Fruit fly (Drosophila melanogaster): Measurements from ENCODE around the gene CG10098.

Gene CG10098

dm6 chr3R:7123699-7124098 is 649 bp upstream of the CG10098 start:
- TF ChIP-seq mirr (GFP tag; optimal IDR thresholded peaks at IDR 0.05) (peak; percentile 80), CG11560 (tag; IDR thresholded peaks at IDR 0.05) (no peak), CG15601 (tag; optimal IDR thresholded peaks at IDR 0.05) (no peak), so (GFP tag; IDR thresholded peaks at IDR 0.05) (0 out of 3 replicates have a peak, but pooled peaks have one; percentile 3), CG10321 (GFP tag; IDR thresholded peaks at IDR 0.05) (peak; percentile 95), ewg (GFP tag; optimal IDR thresholded peaks at IDR 0.05) (peak; percentile 20), Aef1 (GFP tag; IDR thresholded peaks at IDR 0.05) (peak; percentile 77), HLHmδ (GFP tag; optimal IDR thresholded peaks at IDR 0.05) (peak; percentile 77), Stat92E (GFP tag; optimal IDR thresholded peaks at IDR 0.05) (no peak), chinmo (GFP tag; IDR thresholded peaks at IDR 0.05; ENCODE audit: partially characterized antibody) (peak; percentile 90), cg (GFP tag; optimal IDR thresholded peaks at IDR 0.05) (peak; percentile 92), CG7839 (tag; optimal IDR thresholded peaks at IDR 0.05) (no peak), nerfin-1 (tag; optimal IDR thresholded peaks at IDR 0.05) (peak; percentile 83), CG31365 (tag; optimal IDR thresholded peaks at IDR 0.05) (no peak), Bgb (GFP tag; IDR thresholded peaks at IDR 0.05; ENCODE audit: partially characterized antibody) (peak; percentile 8; the same call in 1 of the 2 replicates), CG11695 (GFP tag; IDR thresholded peaks at IDR 0.05) (no peak), CG6175 (GFP tag; IDR thresholded peaks at IDR 0.05) (no peak), kah (GFP tag; optimal IDR thresholded peaks at IDR 0.05) (peak; percentile 90), ftz-f1 (GFP tag; optimal IDR thresholded peaks at IDR 0.05) (peak; percentile 80), pros (GFP tag; optimal IDR thresholded peaks at IDR 0.05) (peak; percentile 35), az2 (GFP tag; optimal IDR thresholded peaks at IDR 0.05) (no peak), hth (optimal IDR thresholded peaks at IDR 0.05) (no peak), dm (GFP tag; optimal IDR thresholded peaks at IDR 0.05) (no peak), pzg (GFP tag; optimal IDR thresholded peaks at IDR 0.05) (peak; percentile 27), h (optimal IDR thresholded peaks at IDR 0.05) (no peak), ken (GFP tag; IDR thresholded peaks at IDR 0.05) (no peak), CG4617 (GFP tag; optimal IDR thresholded peaks at IDR 0.05; ENCODE audit: borderline replicate concordance) (peak; percentile 96), HmgD (GFP tag; optimal IDR thresholded peaks at IDR 0.05) (peak; percentile 72), lov (optimal IDR thresholded peaks at IDR 0.05) (no peak), lov (GFP tag; IDR thresholded peaks at IDR 0.05) (no peak; the same call in 2 of the 3 replicates), Opbp (GFP tag; IDR thresholded peaks at IDR 0.05; ENCODE audit: partially characterized antibody) (peak; percentile 20; the same call in 2 of the 3 replicates), Lpt (GFP tag; optimal IDR thresholded peaks at IDR 0.05) (no peak), crol (GFP tag; IDR thresholded peaks at IDR 0.05) (peak; percentile 33; the same call in 1 of the 2 replicates), seq (GFP tag; IDR thresholded peaks at IDR 0.05) (peak; percentile 23; the same call in 1 of the 2 replicates), CG9932 (GFP tag; IDR thresholded peaks at IDR 0.05) (no peak), HmgZ (tag; optimal IDR thresholded peaks at IDR 0.05) (peak; percentile 30), Spps (tag; optimal IDR thresholded peaks at IDR 0.05) (no peak), CG12071 (GFP tag; optimal IDR thresholded peaks at IDR 0.05) (peak; percentile 23), chm (GFP tag; IDR thresholded peaks at IDR 0.05) (peak; percentile 55), sd (tag; optimal IDR thresholded peaks at IDR 0.05) (peak; percentile 82), NC2α (GFP tag; optimal IDR thresholded peaks at IDR 0.05) (no peak), CG34422 (GFP tag; IDR thresholded peaks at IDR 0.05) (0 out of 3 replicates have a peak, but pooled peaks have one; percentile 67), CG1832 (GFP tag; optimal IDR thresholded peaks at IDR 0.05) (peak; percentile 96), CG2129 (GFP tag; IDR thresholded peaks at IDR 0.05; ENCODE audit: partially characterized antibody) (no peak), inv (GFP tag; IDR thresholded peaks at IDR 0.05; ENCODE audit: partially characterized antibody) (no peak), CG17612 (GFP tag; IDR thresholded peaks at IDR 0.05) (no peak), CG2199 (GFP tag; IDR thresholded peaks at IDR 0.05) (peak; percentile 66; the same call in 1 of the 3 replicates), D (optimal IDR thresholded peaks at IDR 0.05) (peak; percentile 38), D (GFP tag; optimal IDR thresholded peaks at IDR 0.05) (no peak), Dek (tag; optimal IDR thresholded peaks at IDR 0.05) (no peak), Rx (GFP tag; IDR thresholded peaks at IDR 0.05) (no peak), slou (GFP tag; optimal IDR thresholded peaks at IDR 0.05) (no peak)
